Fruit fly (Drosophila melanogaster) whole organism, embryonic: Measurements from ENCODE around the gene CG12206.
A peak's percentile ranks its signal among the peaks of the same experiment; 100 is the strongest.

Source experiments
- Abd-B ChIP-seq: fragments of 200-800 bp; sonication (Bioruptor generic); optimal IDR thresholded peaks from 2 replicates; lab custom pipeline; 2018; ENCODE audit warnings: missing biosample characterization, mild to moderate bottlenecking, missing genetic modification characterization, moderate library complexity
- Ada2b ChIP-seq: fragments of 200-800 bp; sonication (Bioruptor generic); IDR thresholded peaks from 2 replicates; pipeline ENCODE4 v1.3.6; 2022; ENCODE audit warnings: missing biosample characterization, missing genetic modification characterization
- CG10147 ChIP-seq: fragments of 200-800 bp; sonication (Bioruptor generic); optimal IDR thresholded peaks from 2 replicates; lab custom pipeline; 2019; ENCODE audit warnings: missing biosample characterization, mild to moderate bottlenecking, missing genetic modification characterization, moderate library complexity
- CG10959 ChIP-seq: fragments of 200-800 bp; sonication (Bioruptor generic); IDR thresholded peaks from 2 replicates; pipeline ENCODE4 v1.3.6; 2022; ENCODE audit warnings: missing biosample characterization, missing genetic modification characterization
- CG11085 ChIP-seq: fragments of 200-800 bp; sonication (Bioruptor generic); IDR thresholded peaks from 2 replicates; pipeline ENCODE4 v1.3.6; 2022; ENCODE audit warnings: missing biosample characterization, missing genetic modification characterization
- CG12219 ChIP-seq: fragments of 200-800 bp; sonication (Bioruptor generic); optimal IDR thresholded peaks from 3 replicates; lab custom pipeline; 2018; ENCODE audit warnings: missing biosample characterization, mild to moderate bottlenecking, missing genetic modification characterization
- CG14050 ChIP-seq: fragments of 200-800 bp; sonication (Bioruptor generic); IDR thresholded peaks from 3 replicates; pipeline ENCODE4 v1.3.6; 2022; ENCODE audit warnings: missing biosample characterization, missing genetic modification characterization
- CG15011 ChIP-seq: fragments of 200-800 bp; sonication (Bioruptor generic); optimal IDR thresholded peaks from 3 replicates; lab custom pipeline; 2018; ENCODE audit warnings: missing biosample characterization, mild to moderate bottlenecking, missing genetic modification characterization
- CG18476 ChIP-seq: fragments of 200-800 bp; sonication (Bioruptor generic); optimal IDR thresholded peaks from 2 replicates; lab custom pipeline; 2016; ENCODE audit warnings: missing biosample characterization, mild to moderate bottlenecking, missing genetic modification characterization
- CG2678 ChIP-seq: fragments of 200-800 bp; sonication (Bioruptor generic); optimal IDR thresholded peaks from 3 replicates; lab custom pipeline; 2019; ENCODE audit warnings: missing biosample characterization, mild to moderate bottlenecking, missing genetic modification characterization, moderate library complexity
- CG3065 ChIP-seq: fragments of 200-800 bp; sonication (Bioruptor generic); optimal IDR thresholded peaks from 2 replicates; lab custom pipeline; 2016; ENCODE audit warnings: missing biosample characterization, missing genetic modification characterization
- CG31224 ChIP-seq: fragments of 200-800 bp; sonication (Bioruptor generic); IDR thresholded peaks from 2 replicates; pipeline ENCODE4 v1.3.6; 2022; ENCODE audit warnings: missing biosample characterization, missing genetic modification characterization
- CG33557 ChIP-seq: fragments of 200-800 bp; sonication (Bioruptor generic); optimal IDR thresholded peaks from 2 replicates; lab custom pipeline; 2019; ENCODE audit warnings: missing biosample characterization, mild to moderate bottlenecking, missing genetic modification characterization, moderate library complexity
- CG3726 ChIP-seq: fragments of 200-800 bp; sonication (Bioruptor generic); IDR thresholded peaks from 3 replicates; pipeline ENCODE4, ENCODE4 v1.3.6; 2022; ENCODE audit warnings: missing biosample characterization, missing genetic modification characterization
- CG3838 ChIP-seq: fragments of 200-800 bp; sonication (Bioruptor generic); optimal IDR thresholded peaks from 3 replicates; lab custom pipeline; 2016; ENCODE audit warnings: missing biosample characterization, missing genetic modification characterization
- CG4360 ChIP-seq: fragments of 200-800 bp; sonication (Bioruptor generic); IDR thresholded peaks from 2 replicates; pipeline ENCODE4 v1.3.6; 2022; ENCODE audit warnings: missing biosample characterization, missing genetic modification characterization
- CG4820 ChIP-seq: fragments of 200-800 bp; sonication (Bioruptor generic); optimal IDR thresholded peaks from 3 replicates; lab custom pipeline; 2016; ENCODE audit warnings: missing biosample characterization, missing genetic modification characterization
- CG5245 ChIP-seq: fragments of 200-800 bp; sonication (Bioruptor generic); optimal IDR thresholded peaks from 3 replicates; lab custom pipeline; 2016; ENCODE audit warnings: missing biosample characterization, missing genetic modification characterization
- CG6683 ChIP-seq: fragments of 200-800 bp; sonication (Bioruptor generic); optimal IDR thresholded peaks from 2 replicates; lab custom pipeline; 2017; ENCODE audit warnings: missing biosample characterization, mild to moderate bottlenecking, missing genetic modification characterization, missing genetic modification reagents
- CG7963 ChIP-seq: fragments of 200-800 bp; sonication (Bioruptor generic); IDR thresholded peaks from 3 replicates; pipeline ENCODE4 v1.3.6; 2022; ENCODE audit warnings: missing biosample characterization, missing genetic modification characterization; ENCODE audit not compliant: partially characterized antibody
- CG8388 ChIP-seq: fragments of 200-800 bp; sonication (Bioruptor generic); optimal IDR thresholded peaks from 2 replicates; lab custom pipeline; 2019; ENCODE audit warnings: missing biosample characterization, mild to moderate bottlenecking, missing genetic modification characterization, moderate library complexity
- CG9817 ChIP-seq: fragments of 200-800 bp; sonication (Bioruptor generic); optimal IDR thresholded peaks from 2 replicates; lab custom pipeline; 2018; ENCODE audit warnings: missing biosample characterization, mild to moderate bottlenecking, missing genetic modification characterization, moderate library complexity
- CHES-1-like ChIP-seq: fragments of 200-800 bp; sonication (Bioruptor generic); optimal IDR thresholded peaks from 2 replicates; lab custom pipeline; 2016; ENCODE audit warnings: missing biosample characterization, missing genetic modification characterization
- D19B ChIP-seq: fragments of 200-800 bp; sonication (Bioruptor generic); optimal IDR thresholded peaks from 2 replicates; lab custom pipeline; 2017; ENCODE audit warnings: missing biosample characterization, mild to moderate bottlenecking, missing genetic modification characterization
- Dip3 ChIP-seq: fragments of 200-800 bp; sonication (Bioruptor generic); optimal IDR thresholded peaks from 3 replicates; lab custom pipeline; 2016; ENCODE audit warnings: missing biosample characterization, missing genetic modification characterization
- Doc3 ChIP-seq: fragments of 200-800 bp; sonication (Bioruptor generic); IDR thresholded peaks from 3 replicates; pipeline ENCODE4 v1.3.6; 2022; ENCODE audit warnings: missing biosample characterization, missing genetic modification characterization; ENCODE audit not compliant: partially characterized antibody
- Fer1 ChIP-seq: fragments of 200-800 bp; sonication (Bioruptor generic); optimal IDR thresholded peaks from 2 replicates; lab custom pipeline; 2017; ENCODE audit warnings: missing biosample characterization, mild to moderate bottlenecking, missing genetic modification characterization
- Hr78 ChIP-seq, 2 experiments: fragments of 200-800 bp in 1 of 2; fragments of >200 bp in 1 of 2; sonication (Bioruptor generic) in 1 of 2; optimal IDR thresholded peaks; 2 replicates each; lab custom pipeline; 2017 to 2019; ENCODE audit warnings: missing biosample characterization in 2 of 2, missing genetic modification characterization in 2 of 2, mild to moderate bottlenecking in 1 of 2, moderate library complexity in 1 of 2
- MTF-1 ChIP-seq: fragments of 200-800 bp; sonication (Bioruptor generic); optimal IDR thresholded peaks from 2 replicates; lab custom pipeline; 2018; ENCODE audit warnings: missing biosample characterization, mild to moderate bottlenecking, missing genetic modification characterization, borderline replicate concordance
- Myb ChIP-seq: fragments of 200-800 bp; sonication (Bioruptor generic); optimal IDR thresholded peaks from 2 replicates; lab custom pipeline; 2016; ENCODE audit warnings: missing biosample characterization, missing genetic modification characterization
- NC2β ChIP-seq: fragments of 200-800 bp; sonication (Bioruptor generic); optimal IDR thresholded peaks from 2 replicates; lab custom pipeline; 2016; ENCODE audit warnings: missing biosample characterization, missing genetic modification characterization
- Side ChIP-seq: fragments of 200-800 bp; sonication (Bioruptor generic); optimal IDR thresholded peaks from 2 replicates; lab custom pipeline; 2016; ENCODE audit warnings: missing biosample characterization, missing genetic modification characterization
- Sox100B ChIP-seq: fragments of 200-800 bp; sonication (Bioruptor generic); optimal IDR thresholded peaks from 3 replicates; lab custom pipeline; 2018; ENCODE audit warnings: missing biosample characterization, mild to moderate bottlenecking, missing genetic modification characterization
- Sox102F ChIP-seq: fragments of 200-800 bp; sonication (Bioruptor generic); optimal IDR thresholded peaks from 2 replicates; lab custom pipeline; 2018; ENCODE audit warnings: missing biosample characterization, mild to moderate bottlenecking, missing genetic modification characterization, moderate library complexity
- ap ChIP-seq: fragments of 200-800 bp; sonication (Bioruptor generic); IDR thresholded peaks from 2 replicates; pipeline ENCODE4 v1.3.6; 2022; ENCODE audit warnings: missing biosample characterization, missing genetic modification characterization
- ato ChIP-seq: fragments of 200-800 bp; sonication (Bioruptor generic); IDR thresholded peaks from 2 replicates; pipeline ENCODE4 v1.3.6; 2022; ENCODE audit warnings: missing biosample characterization, missing genetic modification characterization; ENCODE audit not compliant: partially characterized antibody
- bab2 ChIP-seq: fragments of 200-800 bp; sonication (Bioruptor generic); optimal IDR thresholded peaks from 2 replicates; lab custom pipeline; 2016; ENCODE audit warnings: missing biosample characterization, missing genetic modification characterization
- corto ChIP-seq: fragments of 200-800 bp; sonication (Bioruptor generic); optimal IDR thresholded peaks from 2 replicates; lab custom pipeline; 2016; ENCODE audit warnings: missing biosample characterization, mild to moderate bottlenecking, missing genetic modification characterization, moderate library complexity
- dati ChIP-seq: fragments of 200-800 bp; sonication (Bioruptor generic); IDR thresholded peaks from 2 replicates; pipeline ENCODE4 v1.3.6; 2022; ENCODE audit warnings: missing biosample characterization, missing genetic modification characterization
- dmrt99B ChIP-seq: fragments of 200-800 bp; sonication (Bioruptor generic); optimal IDR thresholded peaks from 2 replicates; lab custom pipeline; 2018; ENCODE audit warnings: missing biosample characterization, mild to moderate bottlenecking, missing genetic modification characterization, moderate library complexity
- fd96Cb ChIP-seq: fragments of 200-800 bp; sonication (Bioruptor generic); optimal IDR thresholded peaks from 2 replicates; lab custom pipeline; 2018; ENCODE audit warnings: missing biosample characterization, mild to moderate bottlenecking, missing genetic modification characterization, moderate library complexity
- gcm2 ChIP-seq: fragments of 200-800 bp; sonication (Bioruptor generic); optimal IDR thresholded peaks from 2 replicates; lab custom pipeline; 2016; ENCODE audit warnings: missing biosample characterization, missing genetic modification characterization
- nmo ChIP-seq: fragments of 200-800 bp; sonication (Bioruptor generic); optimal IDR thresholded peaks from 2 replicates; lab custom pipeline; 2018; ENCODE audit warnings: missing biosample characterization, mild to moderate bottlenecking, missing genetic modification characterization, moderate library complexity
- repo ChIP-seq: fragments of 200-800 bp; sonication (Bioruptor generic); optimal IDR thresholded peaks from 2 replicates; lab custom pipeline; 2016; ENCODE audit warnings: missing biosample characterization, missing genetic modification characterization
- slou ChIP-seq: fragments of 200-800 bp; sonication (Bioruptor generic); optimal IDR thresholded peaks from 3 replicates; lab custom pipeline; 2016; ENCODE audit warnings: missing biosample characterization, missing genetic modification characterization
- slp2 ChIP-seq: fragments of 200-800 bp; sonication (Bioruptor generic); optimal IDR thresholded peaks from 2 replicates; lab custom pipeline; 2016; ENCODE audit warnings: missing biosample characterization, missing genetic modification characterization
- tgo ChIP-seq: fragments of 200-800 bp; sonication (Bioruptor generic); IDR thresholded peaks from 3 replicates; pipeline ENCODE4 v1.3.6; 2022; ENCODE audit warnings: missing biosample characterization, missing genetic modification characterization
- unpg ChIP-seq: fragments of 200-800 bp; sonication (Bioruptor generic); optimal IDR thresholded peaks from 3 replicates; lab custom pipeline; 2018; ENCODE audit warnings: missing biosample characterization, mild to moderate bottlenecking, missing genetic modification characterization, moderate library complexity
- usp ChIP-seq: fragments of >200 bp; optimal IDR thresholded peaks from 2 replicates; lab custom pipeline; 2017; ENCODE audit warnings: missing biosample characterization, missing genetic modification characterization
- vvl ChIP-seq: fragments of 200-800 bp; sonication (Bioruptor generic); IDR thresholded peaks from 2 replicates; pipeline ENCODE4 v1.3.6; 2022; ENCODE audit warnings: missing biosample characterization, missing genetic modification characterization

Gene CG12206

DNA sequence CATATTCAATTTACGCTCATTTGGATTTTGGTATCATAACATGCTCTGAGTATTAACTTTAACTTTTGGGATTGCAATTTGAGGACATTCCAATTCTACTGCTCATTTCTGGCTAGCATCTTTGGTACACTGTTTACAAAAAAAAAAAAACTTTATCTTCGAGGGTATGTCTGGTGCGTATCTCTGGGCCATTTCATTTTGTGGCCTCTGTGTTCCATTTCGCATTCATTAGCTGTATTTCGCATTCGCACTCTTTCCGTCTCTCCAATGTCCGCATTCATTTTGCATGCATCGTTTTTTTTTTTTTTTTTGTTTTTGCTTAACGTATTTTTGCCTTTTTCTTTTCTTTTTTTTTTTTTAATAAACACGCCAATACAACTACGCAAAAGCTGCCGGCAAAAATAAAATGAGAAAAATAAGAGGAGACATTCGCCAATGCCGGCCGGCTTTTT lies 40.7 kb downstream of the CG12206 start (continued):
- peak; percentile 48 for TF ChIP-seq Ada2b (GFP tag; lab: Robert Waterston, UW)
- no peak for TF ChIP-seq slou (GFP tag; lab: Kevin White, UChicago)
- no peak for TF ChIP-seq Dip3 (GFP tag; lab: Kevin White, UChicago)
- TF ChIP-seq D19B (GFP tag; lab: Kevin White, UChicago): peak; percentile 33
- no peak for TF ChIP-seq CG12219 (GFP tag; lab: Kevin White, UChicago)
- TF ChIP-seq Hr78 (GFP tag; optimal IDR thresholded peaks at IDR 0.05; lab: Kevin White, UChicago): no peak
- TF ChIP-seq Myb: no peak
- no peak for TF ChIP-seq CG10147 (GFP tag; lab: Kevin White, UChicago)
- no peak for TF ChIP-seq CG33557 (GFP tag; lab: Kevin White, UChicago)
- no peak for TF ChIP-seq CG10959
- TF ChIP-seq fd96Cb (tag; lab: Kevin White, UChicago): peak; percentile 5
- no peak for TF ChIP-seq CG3065 (GFP tag; lab: Kevin White, UChicago)
- TF ChIP-seq Side (GFP tag; lab: Kevin White, UChicago): peak; percentile 15
- TF ChIP-seq ato (GFP tag; lab: Robert Waterston, UW): no peak
- TF ChIP-seq Doc3 (GFP tag; lab: Robert Waterston, UW): no peak
- TF ChIP-seq Sox102F (GFP tag; lab: Kevin White, UChicago): peak; percentile 29
- no peak for TF ChIP-seq CG18476 (GFP tag; lab: Kevin White, UChicago)
- TF ChIP-seq dmrt99B: peak; percentile 52
- TF ChIP-seq CG4360 (GFP tag; lab: Robert Waterston, UW): no peak
- no peak for TF ChIP-seq CG6683
- TF ChIP-seq bab2 (GFP tag; lab: Kevin White, UChicago): peak; percentile 16
- no peak for TF ChIP-seq Fer1
- no peak for TF ChIP-seq CG11085
- TF ChIP-seq corto: peak; percentile 79
- no peak for TF ChIP-seq tgo
- no peak for TF ChIP-seq CG5245 (GFP tag; lab: Kevin White, UChicago)
- no peak for TF ChIP-seq CHES-1-like (GFP tag; lab: Kevin White, UChicago)
- TF ChIP-seq MTF-1 (GFP tag; lab: Kevin White, UChicago): no peak
- no peak for TF ChIP-seq repo (GFP tag; lab: Kevin White, UChicago)
- no peak for TF ChIP-seq CG3726
- TF ChIP-seq CG8388 (GFP tag; lab: Kevin White, UChicago): no peak
- TF ChIP-seq Sox100B (GFP tag; lab: Kevin White, UChicago): no peak
- TF ChIP-seq usp (GFP tag; lab: Kevin White, UChicago): no peak
- no peak for TF ChIP-seq slp2 (GFP tag; lab: Kevin White, UChicago)
- TF ChIP-seq CG9817 (tag; lab: Kevin White, UChicago): no peak
- TF ChIP-seq Abd-B (GFP tag; lab: Kevin White, UChicago): no peak
- TF ChIP-seq ap (GFP tag; lab: Robert Waterston, UW): no peak
- TF ChIP-seq dati (GFP tag; lab: Robert Waterston, UW): no peak
- TF ChIP-seq nmo (GFP tag; lab: Kevin White, UChicago): peak; percentile 39
- peak; percentile 27 for TF ChIP-seq CG2678 (tag; lab: Kevin White, UChicago)
- TF ChIP-seq CG4820: peak; percentile 18
- TF ChIP-seq CG31224 (GFP tag; lab: Robert Waterston, UW): no peak
- TF ChIP-seq CG7963 (GFP tag; lab: Robert Waterston, UW): no peak
- TF ChIP-seq CG3838 (GFP tag; lab: Kevin White, UChicago): no peak
- no peak for TF ChIP-seq NC2β
- no peak for TF ChIP-seq gcm2
- TF ChIP-seq CG14050: 0 out of 3 replicates have a peak, but pooled peaks have one; percentile 23
- no peak for TF ChIP-seq CG15011 (GFP tag; lab: Kevin White, UChicago)
- TF ChIP-seq vvl (GFP tag; lab: Robert Waterston, UW): no peak
- TF ChIP-seq unpg (GFP tag; lab: Kevin White, UChicago): peak; percentile 7
